Fruit fly (Drosophila melanogaster): Measurements from ENCODE around the gene strat.

- TF ChIP-seq hkb (optimal IDR thresholded peaks at IDR 0.05) (no peak), hkb (GFP tag; IDR thresholded peaks at IDR 0.05) (no peak), sr (GFP tag; IDR thresholded peaks at IDR 0.05) (no peak)
Measured at dm6 chr2L:8290092-8290424, 30.1 kb upstream of the strat start.

All from whole organism, embryonic.